Fruit fly (Drosophila melanogaster): Measurements from ENCODE around the gene BG642312.

The BG642312 gene

dm6 chr3L:6262644-6263404 lies 29.6 kb upstream of the BG642312 start, which contains the start of gene Ldh (continued):
- TF ChIP-seq lmd (GFP tag; IDR thresholded peaks at IDR 0.05) (peak; percentile 95), Myb (GFP tag; optimal IDR thresholded peaks at IDR 0.05) (peak; percentile 34), CG6272 (GFP tag; IDR thresholded peaks at IDR 0.05) (peak; percentile 85), disco-r (GFP tag; optimal IDR thresholded peaks at IDR 0.05) (peak; percentile 72), lbe (GFP tag; optimal IDR thresholded peaks at IDR 0.05) (peak; percentile 93), tup (GFP tag; optimal IDR thresholded peaks at IDR 0.05) (peak; percentile 77), Fer2 (tag; optimal IDR thresholded peaks at IDR 0.05) (peak; percentile 94), CG30431 (GFP tag; optimal IDR thresholded peaks at IDR 0.05) (peak; percentile 86), YL-1 (GFP tag; optimal IDR thresholded peaks at IDR 0.05) (peak; percentile 87), Sin3A (optimal IDR thresholded peaks at IDR 0.05) (no peak), scrt (GFP tag; optimal IDR thresholded peaks at IDR 0.05) (peak; percentile 92), Lpt (GFP tag; optimal IDR thresholded peaks at IDR 0.05) (no peak), Lim3 (GFP tag; IDR thresholded peaks at IDR 0.05) (peak; percentile 36; the same call in 1 of the 2 replicates), repo (GFP tag; optimal IDR thresholded peaks at IDR 0.05) (peak; percentile 56), dati (GFP tag; IDR thresholded peaks at IDR 0.05) (no peak), vnd (GFP tag; IDR thresholded peaks at IDR 0.05; ENCODE audit: partially characterized antibody) (no peak), pzg (GFP tag; optimal IDR thresholded peaks at IDR 0.05) (no peak), gcm2 (GFP tag; optimal IDR thresholded peaks at IDR 0.05) (peak; percentile 59), Asciz (GFP tag; optimal IDR thresholded peaks at IDR 0.05) (peak; percentile 93), jumu (GFP tag; optimal IDR thresholded peaks at IDR 0.05) (peak; percentile 73), CG17829 (tag; optimal IDR thresholded peaks at IDR 0.05) (peak; percentile 98), CG10543 (GFP tag; optimal IDR thresholded peaks at IDR 0.05) (peak; percentile 96), ewg (GFP tag; optimal IDR thresholded peaks at IDR 0.05) (peak; percentile 90), CG5245 (GFP tag; optimal IDR thresholded peaks at IDR 0.05) (peak; percentile 88), CG31441 (GFP tag; IDR thresholded peaks at IDR 0.05) (peak; percentile 98), org-1 (GFP tag; optimal IDR thresholded peaks at IDR 0.05) (peak; percentile 95), D19B (GFP tag; optimal IDR thresholded peaks at IDR 0.05) (peak; percentile 82), CG31388 (GFP tag; optimal IDR thresholded peaks at IDR 0.05) (peak; percentile 85), CG7271 (tag; optimal IDR thresholded peaks at IDR 0.05) (peak; percentile 91), caup (GFP tag; optimal IDR thresholded peaks at IDR 0.05; ENCODE audit: severe bottlenecking) (peak; percentile 94), salm (tag; optimal IDR thresholded peaks at IDR 0.05) (peak; percentile 94), shn (GFP tag; optimal IDR thresholded peaks at IDR 0.05) (peak; percentile 25), ac (GFP tag; optimal IDR thresholded peaks at IDR 0.05) (peak; percentile 97), CG31365 (tag; optimal IDR thresholded peaks at IDR 0.05) (peak; percentile 71), CG16863 (GFP tag; optimal IDR thresholded peaks at IDR 0.05) (peak; percentile 80), Usf (GFP tag; optimal IDR thresholded peaks at IDR 0.05) (peak; percentile 87), CG3995 (GFP tag; optimal IDR thresholded peaks at IDR 0.05) (peak; percentile 58), Sry-δ (GFP tag; optimal IDR thresholded peaks at IDR 0.05) (peak; percentile 38), Xrp1 (GFP tag; IDR thresholded peaks at IDR 0.05) (peak; percentile 98), CG2889 (GFP tag; IDR thresholded peaks at IDR 0.05) (peak; percentile 68; the same call in 2 of the 3 replicates), CG9609 (GFP tag; optimal IDR thresholded peaks at IDR 0.05) (peak; percentile 75), hth (optimal IDR thresholded peaks at IDR 0.05) (no peak), CG1024 (GFP tag; IDR thresholded peaks at IDR 0.05) (peak; percentile 74), CG2116 (GFP tag; optimal IDR thresholded peaks at IDR 0.05) (peak; percentile 81), pb (GFP tag; optimal IDR thresholded peaks at IDR 0.05) (peak; percentile 64), CG10321 (GFP tag; IDR thresholded peaks at IDR 0.05) (peak; percentile 68), slou (GFP tag; optimal IDR thresholded peaks at IDR 0.05) (peak; percentile 91), CG7357 (GFP tag; IDR thresholded peaks at IDR 0.05) (peak; percentile 88), cato (GFP tag; optimal IDR thresholded peaks at IDR 0.05; ENCODE audit: borderline replicate concordance) (peak; percentile 88), CG7372 (GFP tag; IDR thresholded peaks at IDR 0.05) (peak; percentile 92)
